Fruit fly (Drosophila melanogaster) Kc167 (cell line): Measurements from ENCODE around the gene Spn28F.

Experiments
- h ChIP-seq: fragments of >200 bp; optimal IDR thresholded peaks from 3 replicates; lab custom pipeline; 2018; ENCODE audit warnings: missing external identifiers
- psq ChIP-seq: fragments of >200 bp; optimal IDR thresholded peaks from 2 replicates; lab custom pipeline; 2017; ENCODE audit warnings: missing external identifiers

DNA sequence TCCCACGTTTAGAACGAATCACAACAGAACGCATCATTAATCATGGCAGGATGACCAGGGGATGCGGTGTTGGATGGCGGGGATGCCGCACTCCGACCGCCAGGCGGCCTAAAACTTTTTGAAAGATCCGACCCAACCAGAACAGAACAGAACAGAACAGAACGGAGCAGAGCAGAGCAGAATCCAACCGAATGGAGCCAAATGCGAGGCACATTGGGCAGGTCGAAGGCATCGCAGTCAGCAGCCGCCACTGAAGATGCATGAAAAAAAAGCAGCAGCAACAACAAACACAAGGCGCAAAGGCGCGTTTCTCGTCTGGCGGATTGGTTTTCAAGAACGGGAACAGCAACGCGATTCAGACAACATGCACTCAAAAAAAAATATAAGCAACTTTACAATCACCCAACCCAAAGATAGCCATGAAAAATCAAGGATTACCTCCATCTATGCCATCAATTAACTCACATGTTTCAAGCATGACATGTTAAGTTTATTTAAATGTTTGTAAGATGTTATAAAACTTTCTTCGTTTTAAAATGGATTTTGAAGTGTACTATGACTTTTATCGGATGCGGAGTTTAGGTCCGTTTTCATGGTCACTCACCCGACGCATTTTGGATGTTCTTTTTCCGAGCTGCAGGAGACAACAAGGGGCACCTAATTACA, 37.9 kb upstream of the Spn28F start:
- TF ChIP-seq psq (lab: Kevin White, UChicago) (no peak), h (lab: Kevin White, UChicago) (no peak)
